Worm (Caenorhabditis elegans): ENCODE results near the gene F09E5.7.

The F09E5.7 gene

ce11 chrII:5377467-5378238 is 25.8 kb downstream of the F09E5.7 start, which contains the start of gene prdx-2 (continued):
- TF ChIP-seq unc-62 (GFP tag; optimal IDR thresholded peaks at IDR 0.05) (no peak), F23B12.7 (tag; optimal IDR thresholded peaks at IDR 0.05; ENCODE audit: insufficient read depth) (no peak), T26A5.8 (tag; optimal IDR thresholded peaks at IDR 0.05) (no peak), gei-17 (GFP tag; optimal IDR thresholded peaks at IDR 0.05) (no peak), mel-28 (tag; optimal IDR thresholded peaks at IDR 0.05; ENCODE audit: borderline replicate concordance) (no peak), cebp-1 (GFP tag; IDR thresholded peaks at IDR 0.05) (no peak), cebp-1 (tag; optimal IDR thresholded peaks at IDR 0.05) (no peak), lin-54 (GFP tag; optimal IDR thresholded peaks at IDR 0.05) (peak; percentile 75), hlh-12 (tag; optimal IDR thresholded peaks at IDR 0.05) (no peak), hrde-1 (tag; optimal IDR thresholded peaks at IDR 0.05; ENCODE audit: borderline replicate concordance) (no peak), hmg-1.2 (GFP tag; IDR thresholded peaks at IDR 0.05) (peak; percentile 14; the same call in 1 of the 2 replicates), mcd-1 (GFP tag; IDR thresholded peaks at IDR 0.05) (peak; percentile 40; the same call in 1 of the 2 replicates), nfya-2 (GFP tag; IDR thresholded peaks at IDR 0.05) (no peak), efl-1 (GFP tag; optimal IDR thresholded peaks at IDR 0.05) (peak; percentile 87), sptf-2 (GFP tag; optimal IDR thresholded peaks at IDR 0.05) (no peak), D2030.7 (GFP tag; IDR thresholded peaks at IDR 0.05) (peak; percentile 89), dpl-1 (GFP tag; optimal IDR thresholded peaks at IDR 0.05) (peak; percentile 77), hsf-1 (GFP tag; IDR thresholded peaks at IDR 0.05) (peak; percentile 74), him-1 (tag; optimal IDR thresholded peaks at IDR 0.05) (peak; percentile 25), K11D2.4 (GFP tag; IDR thresholded peaks at IDR 0.05) (no peak), ztf-28 (GFP tag; IDR thresholded peaks at IDR 0.05) (0 out of 2 replicates have a peak, but pooled peaks have one; percentile 4), ztf-18 (tag; optimal IDR thresholded peaks at IDR 0.05) (peak; percentile 22), F52B5.7 (tag; optimal IDR thresholded peaks at IDR 0.05) (no peak), akir-1 (GFP tag; optimal IDR thresholded peaks at IDR 0.05) (no peak), let-526 (GFP tag; IDR thresholded peaks at IDR 0.05) (no peak), pbrm-1 (GFP tag; IDR thresholded peaks at IDR 0.05) (peak; percentile 68; the same call in 1 of the 2 replicates), repo-1 (tag; optimal IDR thresholded peaks at IDR 0.05) (no peak), fkh-3 (tag; optimal IDR thresholded peaks at IDR 0.05) (no peak), aptf-2 (GFP tag; conservative IDR thresholded peaks at IDR 0.05) (peak; percentile 37; the same call in 1 of the 2 replicates), Y67H2A.10 (GFP tag; conservative IDR thresholded peaks at IDR 0.05) (no peak), Y53G8AR.9 (GFP tag; conservative IDR thresholded peaks at IDR 0.05) (no peak), ztf-22 (GFP tag; optimal IDR thresholded peaks at IDR 0.05) (no peak), B0336.3 (GFP tag; IDR thresholded peaks at IDR 0.05) (peak; percentile 73), madf-6 (GFP tag; IDR thresholded peaks at IDR 0.05) (peak; percentile 96), tbp1 (GFP tag; optimal IDR thresholded peaks at IDR 0.05) (peak; percentile 59), ztf-3 (GFP tag; optimal IDR thresholded peaks at IDR 0.05) (no peak), sdz-38 (tag; optimal IDR thresholded peaks at IDR 0.05) (no peak), ceh-91 (GFP tag; IDR thresholded peaks at IDR 0.05) (peak; percentile 94), F33H1.4 (GFP tag; IDR thresholded peaks at IDR 0.05) (peak; percentile 90), C06A6.2 (GFP tag; conservative IDR thresholded peaks at IDR 0.05) (no peak)
